Worm (Caenorhabditis elegans) whole organism, young adult: ENCODE measurements around the gene C33B4.4.

Source experiments
- B0261.1 ChIP-seq: sonication (generic microtip); optimal IDR thresholded peaks from 2 replicates; lab custom pipeline; 2016; ENCODE audit warnings: mild to moderate bottlenecking, missing genetic modification characterization, moderate library complexity, missing compliant biosample characterization
- C06A6.2 ChIP-seq: fragments of 200-800 bp; sonication (Bioruptor generic); conservative IDR thresholded peaks from 2 replicates; pipeline ENCODE4 v1.3.6; 2022; ENCODE audit warnings: missing genetic modification characterization, missing compliant biosample characterization
- C17E4.6 ChIP-seq: fragments of 200-800 bp; sonication (Bioruptor generic); IDR thresholded peaks from 2 replicates; pipeline ENCODE4 v1.3.6; 2022; ENCODE audit warnings: missing genetic modification reagents, missing genetic modification characterization, missing compliant biosample characterization
- F10E7.11 ChIP-seq: sonication (generic microtip); optimal IDR thresholded peaks from 2 replicates; lab custom pipeline; 2017; ENCODE audit warnings: mild to moderate bottlenecking, missing genetic modification characterization, moderate library complexity, missing compliant biosample characterization
- F52B5.7 ChIP-seq: sonication (generic microtip); optimal IDR thresholded peaks from 2 replicates; lab custom pipeline; 2016; ENCODE audit warnings: mild to moderate bottlenecking, missing genetic modification characterization, missing compliant biosample characterization
- F55B11.4 ChIP-seq: sonication (generic microtip); optimal IDR thresholded peaks from 2 replicates; lab custom pipeline; 2016; ENCODE audit warnings: missing compliant biosample characterization, missing genetic modification characterization, borderline replicate concordance; ENCODE audit not compliant: insufficient read depth
- T07F8.4 ChIP-seq: sonication (generic microtip); optimal IDR thresholded peaks from 2 replicates; lab custom pipeline; 2016; ENCODE audit warnings: mild to moderate bottlenecking, missing genetic modification characterization, moderate library complexity, missing compliant biosample characterization
- ZK185.1 ChIP-seq: sonication (generic microtip); optimal IDR thresholded peaks from 2 replicates; lab custom pipeline; 2016; ENCODE audit warnings: mild to moderate bottlenecking, missing genetic modification characterization, missing compliant biosample characterization; ENCODE audit not compliant: poor library complexity, severe bottlenecking
- akir-1 ChIP-seq: fragments of 200-800 bp; sonication (Bioruptor generic); optimal IDR thresholded peaks from 2 replicates; lab custom pipeline; 2018; ENCODE audit warnings: mild to moderate bottlenecking, missing genetic modification characterization, moderate library complexity, missing compliant biosample characterization
- aptf-2 ChIP-seq: fragments of 200-800 bp; sonication (Bioruptor generic); conservative IDR thresholded peaks from 2 replicates; pipeline ENCODE4 v1.3.6; 2022; ENCODE audit warnings: missing genetic modification reagents, missing genetic modification characterization, missing compliant biosample characterization
- aptf-3 ChIP-seq: fragments of 200-800 bp; sonication (Bioruptor generic); IDR thresholded peaks from 2 replicates; pipeline ENCODE4 v1.3.6; 2022; ENCODE audit warnings: missing genetic modification characterization, missing compliant biosample characterization
- atf-7 ChIP-seq: sonication (generic microtip); optimal IDR thresholded peaks from 2 replicates; lab custom pipeline; 2017; ENCODE audit warnings: mild to moderate bottlenecking, missing genetic modification characterization, missing compliant biosample characterization
- attf-3 ChIP-seq: fragments of 200-800 bp; sonication (Bioruptor generic); conservative IDR thresholded peaks from 2 replicates; pipeline ENCODE4 v1.3.6; 2022; ENCODE audit warnings: missing genetic modification reagents, missing genetic modification characterization, missing compliant biosample characterization
- ceh-79 ChIP-seq: sonication (generic microtip); optimal IDR thresholded peaks from 2 replicates; lab custom pipeline; 2017; ENCODE audit warnings: mild to moderate bottlenecking, missing genetic modification characterization, missing compliant biosample characterization
- efl-1 ChIP-seq: fragments of 150-350 bp; optimal IDR thresholded peaks from 2 replicates; lab custom pipeline; 2014; ENCODE audit warnings: missing biosample characterization, missing genetic modification reagents, missing genetic modification characterization
- ets-4 ChIP-seq: fragments of 200-800 bp; sonication (Bioruptor generic); optimal IDR thresholded peaks from 2 replicates; lab custom pipeline; 2018; ENCODE audit warnings: mild to moderate bottlenecking, missing genetic modification characterization, missing compliant biosample characterization
- fkh-3 ChIP-seq: sonication (generic microtip); optimal IDR thresholded peaks from 2 replicates; lab custom pipeline; 2016; ENCODE audit warnings: mild to moderate bottlenecking, missing genetic modification characterization, missing compliant biosample characterization
- let-526 ChIP-seq: fragments of 200-800 bp; sonication (Bioruptor generic); IDR thresholded peaks from 2 replicates; pipeline ENCODE4 v1.3.6; 2022; ENCODE audit warnings: missing genetic modification reagents, missing genetic modification characterization, missing compliant biosample characterization
- lsl-1 ChIP-seq: fragments of 200-800 bp; sonication (Bioruptor generic); optimal IDR thresholded peaks from 2 replicates; lab custom pipeline; 2018; ENCODE audit warnings: mild to moderate bottlenecking, missing genetic modification characterization, moderate library complexity, missing compliant biosample characterization
- madf-3 ChIP-seq: fragments of 200-800 bp; sonication (Bioruptor generic); IDR thresholded peaks from 2 replicates; pipeline ENCODE4 v1.3.6; 2022; ENCODE audit warnings: missing genetic modification reagents, missing genetic modification characterization, missing compliant biosample characterization
- madf-6 ChIP-seq: fragments of 200-800 bp; sonication (Bioruptor generic); IDR thresholded peaks from 2 replicates; pipeline ENCODE4 v1.3.6; 2022; ENCODE audit warnings: missing genetic modification reagents, missing genetic modification characterization, missing compliant biosample characterization
- mxl-1 ChIP-seq: sonication (generic microtip); optimal IDR thresholded peaks from 2 replicates; lab custom pipeline; 2016; ENCODE audit warnings: missing genetic modification characterization, missing compliant biosample characterization
- nfya-2 ChIP-seq: fragments of 200-800 bp; sonication (Bioruptor generic); IDR thresholded peaks from 2 replicates; pipeline ENCODE4 v1.3.6; 2022; ENCODE audit warnings: missing genetic modification reagents, missing genetic modification characterization, missing compliant biosample characterization
- nhr-27 ChIP-seq: fragments of 200-800 bp; sonication (Bioruptor generic); optimal IDR thresholded peaks from 2 replicates; lab custom pipeline; 2018; ENCODE audit warnings: mild to moderate bottlenecking, missing genetic modification characterization, moderate library complexity, missing compliant biosample characterization
- nhr-80 ChIP-seq: sonication (generic microtip); optimal IDR thresholded peaks from 2 replicates; lab custom pipeline; 2016; ENCODE audit warnings: missing genetic modification characterization, missing compliant biosample characterization
- nhr-90 ChIP-seq: sonication (generic microtip); optimal IDR thresholded peaks from 2 replicates; lab custom pipeline; 2016; ENCODE audit warnings: missing genotype, mild to moderate bottlenecking, missing genetic modification characterization, missing compliant biosample characterization
- rec-8 ChIP-seq, 2 experiments: sonication (generic microtip); optimal IDR thresholded peaks; 2 replicates each; lab custom pipeline; 2016; ENCODE audit warnings: mild to moderate bottlenecking in 2 of 2, missing genetic modification characterization in 2 of 2, missing genetic modification reagents in 2 of 2, missing genotype in 2 of 2, missing biosample characterization in 1 of 2, missing compliant biosample characterization in 1 of 2, moderate library complexity in 1 of 2
- rpc-1 ChIP-seq, 2 experiments: fragments of 150-350 bp in 1 of 2; sonication (generic microtip) in 1 of 2; optimal IDR thresholded peaks; 2 replicates each; lab custom pipeline; 2014 to 2018; ENCODE audit warnings: missing biosample characterization in 1 of 2, missing genetic modification characterization in 1 of 2, missing genetic modification reagents in 1 of 2, missing genotype in 1 of 2
- sdz-38 ChIP-seq: sonication (generic microtip); optimal IDR thresholded peaks from 2 replicates; lab custom pipeline; 2016; ENCODE audit warnings: missing genotype, missing genetic modification characterization, missing compliant biosample characterization
- snpc-4 ChIP-seq, 5 experiments: fragments of 150-350 bp in 1 of 5; sonication (generic microtip) in 4 of 5; optimal IDR thresholded peaks; 2 replicates each; lab custom pipeline; 2014 to 2018; ENCODE audit warnings: missing genetic modification characterization in 5 of 5, missing biosample characterization in 3 of 5, antibody characterized with exemption in 2 of 5, mild to moderate bottlenecking in 2 of 5, missing compliant biosample characterization in 2 of 5, missing genotype in 2 of 5, moderate library complexity in 2 of 5, missing genetic modification reagents in 1 of 5
- somi-1 ChIP-seq: fragments of 200-800 bp; sonication (Bioruptor generic); optimal IDR thresholded peaks from 2 replicates; lab custom pipeline; 2018; ENCODE audit warnings: mild to moderate bottlenecking, missing genetic modification characterization, missing compliant biosample characterization
- tbx-9 ChIP-seq: sonication (generic microtip); optimal IDR thresholded peaks from 2 replicates; lab custom pipeline; 2016; ENCODE audit warnings: borderline replicate concordance, missing genetic modification characterization, inconsistent platforms, missing compliant biosample characterization
- ztf-22 ChIP-seq: fragments of 200-800 bp; sonication (Bioruptor generic); optimal IDR thresholded peaks from 2 replicates; lab custom pipeline; 2018; ENCODE audit warnings: mild to moderate bottlenecking, missing genetic modification characterization, moderate library complexity, missing compliant biosample characterization
- ztf-28 ChIP-seq: fragments of 200-800 bp; sonication (Bioruptor generic); IDR thresholded peaks from 2 replicates; pipeline ENCODE4 v1.3.6; 2022; ENCODE audit warnings: missing genetic modification reagents, missing genetic modification characterization, missing compliant biosample characterization

Gene C33B4.4

ce11 chrII:11424032-11424431 is 40.8 kb upstream of the C33B4.4 start:
- no peak for TF ChIP-seq F55B11.4 (tag; lab: Kevin White, UChicago)
- TF ChIP-seq tbx-9 (tag; lab: Kevin White, UChicago) = no peak
- TF ChIP-seq nhr-90 = no peak
- no peak for TF ChIP-seq efl-1
- no peak for TF ChIP-seq ceh-79 (tag; lab: Kevin White, UChicago)
- no peak for TF ChIP-seq aptf-3 (GFP tag; lab: Robert Waterston, UW)
- TF ChIP-seq snpc-4 (GFP tag; optimal IDR thresholded peaks at IDR 0.05; lab: Kevin White, UChicago) = no peak
- TF ChIP-seq snpc-4 (tag; optimal IDR thresholded peaks at IDR 0.05; lab: Kevin White, UChicago) = no peak
- TF ChIP-seq, all 124 proteins: peak for 0

- TF ChIP-seq nhr-80 (tag; lab: Kevin White, UChicago) (peak; percentile 60), rpc-1 (optimal IDR thresholded peaks at IDR 0.05; lab: Kevin White, UChicago) (no peak), rpc-1 (tag; optimal IDR thresholded peaks at IDR 0.05; lab: Kevin White, UChicago) (no peak)
Measured at ce11 chrII:11418476-11418875, 35.2 kb upstream of the C33B4.4 start.

ce11 chrII:11417999-11418398 is 34.8 kb upstream of the C33B4.4 start, which contains the start of gene C05D12.2:
Gene C05D12.2 (plus strand): TSS chrII:11418299.
- no peak for TF ChIP-seq mxl-1 (tag; lab: Kevin White, UChicago)
- TF ChIP-seq C17E4.6 (GFP tag; lab: Robert Waterston, UW) = no peak
- no peak for TF ChIP-seq ztf-28 (GFP tag; lab: Robert Waterston, UW)
- TF ChIP-seq F52B5.7 = no peak
- TF ChIP-seq madf-3 = no peak
- no peak for TF ChIP-seq akir-1 (GFP tag; lab: Kevin White, UChicago)
- no peak for TF ChIP-seq snpc-4 (GFP tag; optimal IDR thresholded peaks at IDR 0.05; lab: Kevin White, UChicago)
- TF ChIP-seq snpc-4 (tag; optimal IDR thresholded peaks at IDR 0.05; lab: Kevin White, UChicago) = no peak
- TF ChIP-seq atf-7 (tag; lab: Kevin White, UChicago) = no peak
- no peak for TF ChIP-seq ztf-22 (GFP tag; lab: Kevin White, UChicago)
- TF ChIP-seq, all 124 proteins: peak for 0

- TF ChIP-seq F10E7.11 (no peak), let-526 (GFP tag; lab: Robert Waterston, UW) (no peak)
Measured at ce11 chrII:11415672-11416071, 32.4 kb upstream of the C33B4.4 start, which contains the start of gene C05D12.1. Gene C05D12.1 (minus strand): TSS chrII:11415772.

- TF ChIP-seq attf-3 (no peak), lsl-1 (GFP tag; lab: Kevin White, UChicago) (no peak), C06A6.2 (GFP tag; lab: Robert Waterston, UW) (no peak), T07F8.4 (no peak), B0261.1 (no peak), nhr-27 (no peak), nfya-2 (GFP tag; lab: Robert Waterston, UW) (no peak), ztf-22 (GFP tag; lab: Kevin White, UChicago) (no peak), ets-4 (no peak), rec-8 (tag; optimal IDR thresholded peaks at IDR 0.05; lab: Kevin White, UChicago) (no peak)
Measured at ce11 chrII:11409678-11410133, 26.5 kb upstream of the C33B4.4 start, which contains the start of gene C05D12.7. Gene C05D12.7 (plus strand): TSS chrII:11410083.

ce11 chrII:11400386-11400785 is 17.1 kb upstream of the C33B4.4 start:
- TF ChIP-seq somi-1 (GFP tag; lab: Kevin White, UChicago) (no peak), sdz-38 (tag; lab: Kevin White, UChicago) (no peak), ZK185.1 (no peak), madf-6 (GFP tag; lab: Robert Waterston, UW) (no peak), fkh-3 (no peak), aptf-2 (GFP tag; lab: Robert Waterston, UW) (no peak), attf-3 (no peak)
